Fruit fly (Drosophila melanogaster): ENCODE results near the gene CG15561.

The CG15561 gene

DNA sequence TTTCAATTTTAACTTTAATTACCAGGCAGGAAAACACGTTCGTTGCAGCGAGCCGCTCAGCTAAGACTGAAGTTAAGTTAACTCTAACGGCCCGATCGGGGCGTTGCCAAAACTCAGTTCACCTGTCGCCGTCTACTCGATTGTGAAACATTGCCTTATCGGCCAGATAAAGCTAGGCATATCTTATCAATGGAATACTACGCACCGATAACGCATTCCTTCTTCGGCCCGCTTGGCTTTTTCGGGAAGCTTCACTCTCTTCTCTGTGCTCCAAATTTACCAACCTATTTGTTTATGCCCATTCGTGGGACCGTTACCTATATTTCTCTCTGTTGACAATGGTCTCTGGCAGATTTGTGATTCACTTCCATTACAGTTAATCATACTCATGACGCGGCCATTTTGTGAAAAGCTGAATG, 20.0 kb downstream of the CG15561 start, which contains the start of gene mesh (continued):
- peak; percentile 29 for TF ChIP-seq Fer1 (GFP tag; optimal IDR thresholded peaks at IDR 0.05)
- peak; percentile 69 for TF ChIP-seq CG10543 (GFP tag; optimal IDR thresholded peaks at IDR 0.05)
- TF ChIP-seq CG42726 (GFP tag; IDR thresholded peaks at IDR 0.05; ENCODE audit: partially characterized antibody) = no peak
- peak in 1 of 2 experiments; percentile 56 for TF ChIP-seq Pdp1 (GFP tag; optimal IDR thresholded peaks at IDR 0.05)
- no peak for TF ChIP-seq nau (GFP tag; optimal IDR thresholded peaks at IDR 0.05)
- 0 out of 2 replicates have a peak, but pooled peaks have one; percentile 14 for TF ChIP-seq Awh (GFP tag; IDR thresholded peaks at IDR 0.05)
- 0 out of 2 replicates have a peak, but pooled peaks have one; percentile 26 for TF ChIP-seq CG5953 (GFP tag; IDR thresholded peaks at IDR 0.05)
- TF ChIP-seq HmgZ (tag; optimal IDR thresholded peaks at IDR 0.05) = peak; percentile 39
- TF ChIP-seq ATbp (GFP tag; optimal IDR thresholded peaks at IDR 0.05) = peak; percentile 19

DNA sequence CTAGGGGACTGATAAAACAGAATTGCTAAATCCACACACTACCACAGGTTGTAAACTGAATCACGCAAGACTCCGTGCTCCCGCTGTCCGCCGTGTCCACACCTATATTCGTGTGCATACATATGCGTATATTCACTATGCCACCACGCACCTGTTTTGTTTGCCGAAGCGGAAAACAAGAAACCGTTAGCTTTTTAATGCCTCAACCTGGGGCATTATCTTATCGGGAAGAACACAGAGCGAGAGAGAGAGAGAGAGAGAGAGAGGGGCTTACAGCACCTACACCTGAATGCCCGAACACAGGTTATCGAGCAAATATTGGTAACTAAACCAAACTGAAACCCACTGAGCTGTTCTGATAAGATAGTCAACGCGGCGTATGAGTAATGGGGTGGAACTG, 21.1 kb downstream of the CG15561 start:
- peak; percentile 52 for TF ChIP-seq exex (tag; optimal IDR thresholded peaks at IDR 0.05)
- 0 out of 2 replicates have a peak, but pooled peaks have one; percentile 13 for TF ChIP-seq crol (GFP tag; IDR thresholded peaks at IDR 0.05)
- peak; percentile 15 for TF ChIP-seq grn (GFP tag; optimal IDR thresholded peaks at IDR 0.05)
- peak; percentile 20 for TF ChIP-seq mirr (GFP tag; optimal IDR thresholded peaks at IDR 0.05)
- TF ChIP-seq CG13894 (tag; optimal IDR thresholded peaks at IDR 0.05) = peak; percentile 46
- TF ChIP-seq Ets65A (GFP tag) = peak; percentile 60
- TF ChIP-seq sd (tag; optimal IDR thresholded peaks at IDR 0.05) = peak; percentile 88
- TF ChIP-seq Asciz (GFP tag; optimal IDR thresholded peaks at IDR 0.05) = peak; percentile 11
- peak; percentile 33 for TF ChIP-seq cg (GFP tag; optimal IDR thresholded peaks at IDR 0.05)
- TF ChIP-seq lov (optimal IDR thresholded peaks at IDR 0.05) = no peak
- no peak for TF ChIP-seq lov (GFP tag; IDR thresholded peaks at IDR 0.05)
- TF ChIP-seq CG15696 (tag; optimal IDR thresholded peaks at IDR 0.05) = no peak
- no peak for TF ChIP-seq mam (GFP tag; optimal IDR thresholded peaks at IDR 0.05)
- no peak for TF ChIP-seq ato (GFP tag; IDR thresholded peaks at IDR 0.05; ENCODE audit: partially characterized antibody)
- no peak for TF ChIP-seq CG3065 (GFP tag; optimal IDR thresholded peaks at IDR 0.05)
- TF ChIP-seq CG6813 (GFP tag; optimal IDR thresholded peaks at IDR 0.05) = peak; percentile 14
- TF ChIP-seq Trl (optimal IDR thresholded peaks at IDR 0.05) = peak; percentile 18 to 63
- TF ChIP-seq Trl (GFP tag; optimal IDR thresholded peaks at IDR 0.05) = no peak
- TF ChIP-seq eve (GFP tag; optimal IDR thresholded peaks at IDR 0.05) = peak in 1 of 2 experiments; percentile 45
- no peak for TF ChIP-seq pita (GFP tag; optimal IDR thresholded peaks at IDR 0.05)
- peak; percentile 87 for TF ChIP-seq GATAe (GFP tag; conservative IDR thresholded peaks at IDR 0.05)
- no peak for TF ChIP-seq Dad (GFP tag; optimal IDR thresholded peaks at IDR 0.05)
- TF ChIP-seq kay (GFP tag; optimal IDR thresholded peaks at IDR 0.05) = peak; percentile 10
- TF ChIP-seq CG7745 (tag; optimal IDR thresholded peaks at IDR 0.05) = no peak
- peak; percentile 46 for TF ChIP-seq lab (GFP tag; optimal IDR thresholded peaks at IDR 0.05)
- TF ChIP-seq sug (tag; optimal IDR thresholded peaks at IDR 0.05) = peak; percentile 56
- peak; percentile 15 for TF ChIP-seq CG12769 (tag; optimal IDR thresholded peaks at IDR 0.05)
- TF ChIP-seq cwo (GFP tag; optimal IDR thresholded peaks at IDR 0.05) = peak; percentile 7
- TF ChIP-seq unc-4 (GFP tag; IDR thresholded peaks at IDR 0.05; ENCODE audit: partially characterized antibody) = no peak
- TF ChIP-seq danr (GFP tag; IDR thresholded peaks at IDR 0.05) = no peak
- TF ChIP-seq chinmo (GFP tag; IDR thresholded peaks at IDR 0.05; ENCODE audit: partially characterized antibody) = no peak
- peak; percentile 86 for TF ChIP-seq CG6175 (GFP tag; IDR thresholded peaks at IDR 0.05)
